Worm (Caenorhabditis elegans) whole organism, young adult: Measurements from ENCODE around the gene pap-3.

Experiments used
- B0035.1 ChIP-seq: sonication (generic microtip); optimal IDR thresholded peaks from 2 replicates; lab custom pipeline; 2016; ENCODE audit warnings: missing genetic modification characterization, mild to moderate bottlenecking, missing compliant biosample characterization, missing genotype, missing genetic modification reagents
- B0261.1 ChIP-seq: sonication (generic microtip); optimal IDR thresholded peaks from 2 replicates; lab custom pipeline; 2016; ENCODE audit warnings: mild to moderate bottlenecking, missing genetic modification characterization, moderate library complexity, missing compliant biosample characterization
- B0336.3 ChIP-seq: fragments of 200-800 bp; sonication (Bioruptor generic); IDR thresholded peaks from 2 replicates; pipeline ENCODE4 v1.3.6; 2022; ENCODE audit warnings: missing genetic modification characterization, missing compliant biosample characterization
- C17E4.6 ChIP-seq: fragments of 200-800 bp; sonication (Bioruptor generic); IDR thresholded peaks from 2 replicates; pipeline ENCODE4 v1.3.6; 2022; ENCODE audit warnings: missing genetic modification reagents, missing genetic modification characterization, missing compliant biosample characterization
- F10E7.11 ChIP-seq: sonication (generic microtip); optimal IDR thresholded peaks from 2 replicates; lab custom pipeline; 2017; ENCODE audit warnings: mild to moderate bottlenecking, missing genetic modification characterization, moderate library complexity, missing compliant biosample characterization
- F37B4.10 ChIP-seq: fragments of 200-800 bp; sonication (Bioruptor generic); IDR thresholded peaks from 2 replicates; pipeline ENCODE4 v1.3.6; 2022; ENCODE audit warnings: missing genetic modification characterization, missing compliant biosample characterization
- F39B2.1 ChIP-seq: fragments of 200-800 bp; sonication (Bioruptor generic); IDR thresholded peaks from 2 replicates; pipeline ENCODE4 v1.3.6; 2022; ENCODE audit warnings: missing genetic modification reagents, missing genetic modification characterization, missing compliant biosample characterization
- F49E8.2 ChIP-seq: sonication (generic microtip); optimal IDR thresholded peaks from 3 replicates; lab custom pipeline; 2017; ENCODE audit warnings: missing genetic modification characterization, mild to moderate bottlenecking, missing compliant biosample characterization, antibody characterized with exemption, moderate library complexity; ENCODE audit not compliant: insufficient read depth
- F57C9.4 ChIP-seq: sonication (generic microtip); optimal IDR thresholded peaks from 2 replicates; lab custom pipeline; 2017; ENCODE audit warnings: mild to moderate bottlenecking, missing genetic modification characterization, missing compliant biosample characterization
- K12H6.12 ChIP-seq: fragments of 200-800 bp; sonication (Bioruptor generic); optimal IDR thresholded peaks from 2 replicates; lab custom pipeline; 2018; ENCODE audit warnings: mild to moderate bottlenecking, missing genetic modification characterization, missing compliant biosample characterization
- Y56A3A.18 ChIP-seq: fragments of 200-800 bp; sonication (Bioruptor generic); IDR thresholded peaks from 2 replicates; pipeline ENCODE4 v1.3.6; 2022; ENCODE audit warnings: missing genetic modification reagents, missing genetic modification characterization, missing compliant biosample characterization
- Y79H2A.3 ChIP-seq: fragments of 200-800 bp; sonication (Bioruptor generic); conservative IDR thresholded peaks from 2 replicates; pipeline ENCODE4 v1.3.6; 2022; ENCODE audit warnings: missing genetic modification reagents, missing genetic modification characterization, missing compliant biosample characterization
- Y95B8A.8 ChIP-seq: fragments of 200-800 bp; sonication (Bioruptor generic); IDR thresholded peaks from 2 replicates; pipeline ENCODE4 v1.3.6; 2022; ENCODE audit warnings: missing genetic modification reagents, missing genetic modification characterization, missing compliant biosample characterization
- aptf-2 ChIP-seq: fragments of 200-800 bp; sonication (Bioruptor generic); conservative IDR thresholded peaks from 2 replicates; pipeline ENCODE4 v1.3.6; 2022; ENCODE audit warnings: missing genetic modification reagents, missing genetic modification characterization, missing compliant biosample characterization
- aptf-3 ChIP-seq: fragments of 200-800 bp; sonication (Bioruptor generic); IDR thresholded peaks from 2 replicates; pipeline ENCODE4 v1.3.6; 2022; ENCODE audit warnings: missing genetic modification characterization, missing compliant biosample characterization
- atf-7 ChIP-seq: sonication (generic microtip); optimal IDR thresholded peaks from 2 replicates; lab custom pipeline; 2017; ENCODE audit warnings: mild to moderate bottlenecking, missing genetic modification characterization, missing compliant biosample characterization
- attf-3 ChIP-seq: fragments of 200-800 bp; sonication (Bioruptor generic); conservative IDR thresholded peaks from 2 replicates; pipeline ENCODE4 v1.3.6; 2022; ENCODE audit warnings: missing genetic modification reagents, missing genetic modification characterization, missing compliant biosample characterization
- attf-5 ChIP-seq: fragments of 200-800 bp; sonication (Bioruptor generic); optimal IDR thresholded peaks from 2 replicates; lab custom pipeline; 2018; ENCODE audit warnings: mild to moderate bottlenecking, missing genetic modification characterization, missing compliant biosample characterization
- bed-1 ChIP-seq: fragments of 200-800 bp; sonication (Bioruptor generic); IDR thresholded peaks from 2 replicates; pipeline ENCODE4 v1.3.6; 2022; ENCODE audit warnings: missing genetic modification reagents, missing genetic modification characterization, missing compliant biosample characterization
- cebp-2 ChIP-seq: fragments of 200-800 bp; sonication (Bioruptor generic); IDR thresholded peaks from 2 replicates; pipeline ENCODE4 v1.3.6; 2022; ENCODE audit warnings: missing genetic modification characterization, missing compliant biosample characterization
- ceh-27 ChIP-seq: fragments of 200-800 bp; sonication (Bioruptor generic); optimal IDR thresholded peaks from 2 replicates; lab custom pipeline; 2018; ENCODE audit warnings: mild to moderate bottlenecking, missing genetic modification characterization, moderate library complexity, missing compliant biosample characterization
- ceh-58 ChIP-seq: fragments of 200-800 bp; sonication (Bioruptor generic); IDR thresholded peaks from 2 replicates; pipeline ENCODE4 v1.3.6; 2022; ENCODE audit warnings: missing genetic modification characterization, missing compliant biosample characterization
- ceh-79 ChIP-seq: sonication (generic microtip); optimal IDR thresholded peaks from 2 replicates; lab custom pipeline; 2017; ENCODE audit warnings: mild to moderate bottlenecking, missing genetic modification characterization, missing compliant biosample characterization
- die-1 ChIP-seq: sonication (generic microtip); optimal IDR thresholded peaks from 2 replicates; lab custom pipeline; 2016; ENCODE audit warnings: missing genotype, mild to moderate bottlenecking, missing genetic modification characterization, missing compliant biosample characterization
- dpl-1 ChIP-seq: fragments of 150-350 bp; optimal IDR thresholded peaks from 2 replicates; lab custom pipeline; 2014; ENCODE audit warnings: missing biosample characterization, missing genetic modification reagents, missing genetic modification characterization
- egrh-3 ChIP-seq: fragments of 200-800 bp; sonication (Bioruptor generic); IDR thresholded peaks from 2 replicates; pipeline ENCODE4 v1.3.6; 2022; ENCODE audit warnings: missing genetic modification reagents, missing genetic modification characterization, missing compliant biosample characterization
- ets-4 ChIP-seq: fragments of 200-800 bp; sonication (Bioruptor generic); optimal IDR thresholded peaks from 2 replicates; lab custom pipeline; 2018; ENCODE audit warnings: mild to moderate bottlenecking, missing genetic modification characterization, missing compliant biosample characterization
- hlh-12 ChIP-seq: sonication (generic microtip); optimal IDR thresholded peaks from 2 replicates; lab custom pipeline; 2016; ENCODE audit warnings: missing genetic modification characterization, missing compliant biosample characterization
- lag-1 ChIP-seq: fragments of 200-800 bp; sonication (Bioruptor generic); IDR thresholded peaks from 2 replicates; pipeline ENCODE4 v1.3.6; 2022; ENCODE audit warnings: missing genetic modification reagents, missing genetic modification characterization, missing compliant biosample characterization
- let-526 ChIP-seq: fragments of 200-800 bp; sonication (Bioruptor generic); IDR thresholded peaks from 2 replicates; pipeline ENCODE4 v1.3.6; 2022; ENCODE audit warnings: missing genetic modification reagents, missing genetic modification characterization, missing compliant biosample characterization
- lir-1 ChIP-seq: fragments of 200-800 bp; sonication (Bioruptor generic); conservative IDR thresholded peaks from 2 replicates; pipeline ENCODE4 v1.3.6; 2022; ENCODE audit warnings: missing genetic modification reagents, missing genetic modification characterization, missing compliant biosample characterization
- madf-3 ChIP-seq: fragments of 200-800 bp; sonication (Bioruptor generic); IDR thresholded peaks from 2 replicates; pipeline ENCODE4 v1.3.6; 2022; ENCODE audit warnings: missing genetic modification reagents, missing genetic modification characterization, missing compliant biosample characterization
- madf-8 ChIP-seq: fragments of 200-800 bp; sonication (Bioruptor generic); conservative IDR thresholded peaks from 2 replicates; pipeline ENCODE4 v1.3.6; 2022; ENCODE audit warnings: missing genetic modification reagents, missing genetic modification characterization, missing compliant biosample characterization
- mcd-1 ChIP-seq: fragments of 200-800 bp; sonication (Bioruptor generic); IDR thresholded peaks from 2 replicates; pipeline ENCODE4 v1.3.6; 2022; ENCODE audit warnings: missing genetic modification reagents, missing genetic modification characterization, missing compliant biosample characterization
- mel-28 ChIP-seq: sonication (generic microtip); optimal IDR thresholded peaks from 2 replicates; lab custom pipeline; 2016; ENCODE audit warnings: borderline replicate concordance, mild to moderate bottlenecking, missing genetic modification characterization, missing compliant biosample characterization
- mes-4 ChIP-seq: sonication (generic microtip); optimal IDR thresholded peaks from 2 replicates; lab custom pipeline; 2016; ENCODE audit warnings: missing genotype, missing genetic modification characterization, missing compliant biosample characterization
- nfya-1 ChIP-seq: sonication (generic microtip); optimal IDR thresholded peaks from 2 replicates; lab custom pipeline; 2017; ENCODE audit warnings: antibody characterized with exemption, missing compliant biosample characterization, missing genetic modification characterization, borderline replicate concordance; ENCODE audit not compliant: insufficient read depth
- nhr-120 ChIP-seq: fragments of 200-800 bp; sonication (Bioruptor generic); IDR thresholded peaks from 2 replicates; pipeline ENCODE4 v1.3.6; 2022; ENCODE audit warnings: missing genetic modification characterization, missing compliant biosample characterization
- nhr-27 ChIP-seq: fragments of 200-800 bp; sonication (Bioruptor generic); optimal IDR thresholded peaks from 2 replicates; lab custom pipeline; 2018; ENCODE audit warnings: mild to moderate bottlenecking, missing genetic modification characterization, moderate library complexity, missing compliant biosample characterization
- rec-8 ChIP-seq, 2 experiments: sonication (generic microtip); optimal IDR thresholded peaks; 2 replicates each; lab custom pipeline; 2016; ENCODE audit warnings: mild to moderate bottlenecking in 2 of 2, missing genetic modification characterization in 2 of 2, missing genetic modification reagents in 2 of 2, missing genotype in 2 of 2, missing biosample characterization in 1 of 2, missing compliant biosample characterization in 1 of 2, moderate library complexity in 1 of 2
- rpc-1 ChIP-seq, 2 experiments: fragments of 150-350 bp in 1 of 2; sonication (generic microtip) in 1 of 2; optimal IDR thresholded peaks; 2 replicates each; lab custom pipeline; 2014 to 2018; ENCODE audit warnings: missing biosample characterization in 1 of 2, missing genetic modification characterization in 1 of 2, missing genetic modification reagents in 1 of 2, missing genotype in 1 of 2
- sdz-38 ChIP-seq: sonication (generic microtip); optimal IDR thresholded peaks from 2 replicates; lab custom pipeline; 2016; ENCODE audit warnings: missing genotype, missing genetic modification characterization, missing compliant biosample characterization
- snpc-3.4 ChIP-seq: sonication (generic microtip); optimal IDR thresholded peaks from 2 replicates; lab custom pipeline; 2017; ENCODE audit warnings: missing genetic modification characterization, mild to moderate bottlenecking, missing compliant biosample characterization, antibody characterized with exemption, moderate library complexity, missing genotype, missing genetic modification reagents
- snpc-4 ChIP-seq, 5 experiments: fragments of 150-350 bp in 1 of 5; sonication (generic microtip) in 4 of 5; optimal IDR thresholded peaks; 2 replicates each; lab custom pipeline; 2014 to 2018; ENCODE audit warnings: missing genetic modification characterization in 5 of 5, missing biosample characterization in 3 of 5, antibody characterized with exemption in 2 of 5, mild to moderate bottlenecking in 2 of 5, missing compliant biosample characterization in 2 of 5, missing genotype in 2 of 5, moderate library complexity in 2 of 5, missing genetic modification reagents in 1 of 5
- tlf-1 ChIP-seq: fragments of 200-800 bp; sonication (Bioruptor generic); optimal IDR thresholded peaks from 2 replicates; lab custom pipeline; 2018; ENCODE audit warnings: mild to moderate bottlenecking, missing genetic modification characterization, missing compliant biosample characterization
- unc-62 ChIP-seq: fragments of 150-350 bp; optimal IDR thresholded peaks from 2 replicates; lab custom pipeline; 2014; ENCODE audit warnings: missing biosample characterization, missing genetic modification reagents, missing genetic modification characterization
- xnd-1 ChIP-seq: sonication (generic microtip); optimal IDR thresholded peaks from 2 replicates; lab custom pipeline; 2016; ENCODE audit warnings: missing genotype, missing genetic modification reagents, missing genetic modification characterization, missing compliant biosample characterization
- ztf-6 ChIP-seq: fragments of 200-800 bp; sonication (Bioruptor generic); IDR thresholded peaks from 2 replicates; pipeline ENCODE4 v1.3.6; 2022; ENCODE audit warnings: missing genetic modification reagents, missing genetic modification characterization, missing compliant biosample characterization

The pap-3 gene

ce11 chrII:11782493-11782892 lies 33.9 kb downstream of the pap-3 start, which contains the start of gene F43G6.16 (continued):
- no peak for TF ChIP-seq rpc-1 (optimal IDR thresholded peaks at IDR 0.05; lab: Kevin White, UChicago)
- TF ChIP-seq rpc-1 (tag; optimal IDR thresholded peaks at IDR 0.05; lab: Kevin White, UChicago) = peak; percentile 12
- no peak for TF ChIP-seq nhr-120 (GFP tag; lab: Robert Waterston, UW)
- no peak for TF ChIP-seq sdz-38 (tag; lab: Kevin White, UChicago)
- no peak for TF ChIP-seq ets-4 (GFP tag; lab: Kevin White, UChicago)
- TF ChIP-seq attf-3 = peak; percentile 25; the same call in 1 of the 2 replicates
- no peak for TF ChIP-seq ceh-58
- TF ChIP-seq hlh-12 (tag; lab: Kevin White, UChicago) = no peak
- TF ChIP-seq B0035.1 = no peak
- no peak for TF ChIP-seq rec-8 (tag; optimal IDR thresholded peaks at IDR 0.05; lab: Kevin White, UChicago)
- TF ChIP-seq let-526 (GFP tag; lab: Robert Waterston, UW) = no peak
- TF ChIP-seq B0261.1 = no peak
- peak; percentile 92 for TF ChIP-seq snpc-3.4 (tag; lab: Kevin White, UChicago)
- TF ChIP-seq dpl-1 = peak; percentile 97
- no peak for TF ChIP-seq mel-28 (tag; lab: Kevin White, UChicago)
- peak; percentile 100 for TF ChIP-seq madf-8 (GFP tag; lab: Robert Waterston, UW)
- no peak for TF ChIP-seq ztf-6 (GFP tag; lab: Robert Waterston, UW)
- peak; percentile 86 for TF ChIP-seq Y95B8A.8
- TF ChIP-seq madf-3 (GFP tag; lab: Robert Waterston, UW) = peak; percentile 90
- no peak for TF ChIP-seq F57C9.4 (tag; lab: Kevin White, UChicago)
- TF ChIP-seq F37B4.10 (GFP tag; lab: Robert Waterston, UW) = no peak
- TF ChIP-seq Y56A3A.18 (GFP tag; lab: Robert Waterston, UW) = no peak
- TF ChIP-seq lir-1 (GFP tag; lab: Robert Waterston, UW) = peak; percentile 77
- no peak for TF ChIP-seq bed-1
- no peak for TF ChIP-seq ceh-79 (tag; lab: Kevin White, UChicago)
- TF ChIP-seq unc-62 (GFP tag; lab: Kevin White, UChicago) = no peak
- no peak for TF ChIP-seq cebp-2
- no peak for TF ChIP-seq die-1 (tag; lab: Kevin White, UChicago)
- TF ChIP-seq lag-1 = no peak
- peak; percentile 70 for TF ChIP-seq tlf-1 (GFP tag; lab: Kevin White, UChicago)
- no peak for TF ChIP-seq nfya-1 (tag; lab: Kevin White, UChicago)
- TF ChIP-seq atf-7 (tag; lab: Kevin White, UChicago) = no peak
- TF ChIP-seq F39B2.1 (GFP tag; lab: Robert Waterston, UW) = no peak
- TF ChIP-seq mcd-1 (GFP tag; lab: Robert Waterston, UW) = peak; percentile 94
- TF ChIP-seq snpc-4 (GFP tag; optimal IDR thresholded peaks at IDR 0.05; lab: Kevin White, UChicago) = peak; percentile 28
- TF ChIP-seq snpc-4 (tag; optimal IDR thresholded peaks at IDR 0.05; lab: Kevin White, UChicago) = peak; percentile 21 to 63 (median 40)
- TF ChIP-seq B0336.3 = peak; percentile 78; the same call in 1 of the 2 replicates
- TF ChIP-seq C17E4.6 (GFP tag; lab: Robert Waterston, UW) = peak; percentile 64; the same call in 1 of the 2 replicates
- TF ChIP-seq Y79H2A.3 (GFP tag; lab: Robert Waterston, UW) = peak; percentile 58; the same call in 1 of the 2 replicates
- TF ChIP-seq xnd-1 (tag; lab: Kevin White, UChicago) = peak; percentile 99
- no peak for TF ChIP-seq mes-4
- no peak for TF ChIP-seq nhr-27 (tag; lab: Kevin White, UChicago)
- no peak for TF ChIP-seq egrh-3
- TF ChIP-seq ceh-27 = no peak
- no peak for TF ChIP-seq attf-5
- TF ChIP-seq F49E8.2 = peak; percentile 95
- no peak for TF ChIP-seq aptf-3
- no peak for TF ChIP-seq F10E7.11 (tag; lab: Kevin White, UChicago)
- TF ChIP-seq aptf-2 = peak; percentile 28; the same call in 1 of the 2 replicates
- no peak for TF ChIP-seq K12H6.12
